Fruit fly (Drosophila melanogaster): ENCODE data around the gene CG11843.

CG11843 gene

dm6 chr3R:29067091-29067490 is 12.9 kb downstream of the CG11843 start:
- TF ChIP-seq woc (GFP tag; optimal IDR thresholded peaks at IDR 0.05) = no peak
- TF ChIP-seq dl (GFP tag; optimal IDR thresholded peaks at IDR 0.05; ENCODE audit: insufficient read depth in 1 of 2, partially characterized antibody in 2 of 2) = no peak
- TF ChIP-seq br (GFP tag; optimal IDR thresholded peaks at IDR 0.05) = no peak
- no peak for TF ChIP-seq Dfd (GFP tag; optimal IDR thresholded peaks at IDR 0.05)
- no peak for TF ChIP-seq Hr78 (GFP tag; optimal IDR thresholded peaks at IDR 0.05)
- no peak for TF ChIP-seq usp (GFP tag; optimal IDR thresholded peaks at IDR 0.05)
- no peak for TF ChIP-seq Vsx2 (GFP tag; optimal IDR thresholded peaks at IDR 0.05; ENCODE audit: partially characterized antibody)
- TF ChIP-seq fru (GFP tag; optimal IDR thresholded peaks at IDR 0.05) = peak; percentile 28
- TF ChIP-seq Abd-B (GFP tag; optimal IDR thresholded peaks at IDR 0.05) = no peak
- no peak for TF ChIP-seq Rel (GFP tag; optimal IDR thresholded peaks at IDR 0.05)
- TF ChIP-seq Rel (tag; optimal IDR thresholded peaks at IDR 0.05) = peak; percentile 29
- TF ChIP-seq jim (GFP tag; optimal IDR thresholded peaks at IDR 0.05) = no peak
- TF ChIP-seq Hr83 (GFP tag; optimal IDR thresholded peaks at IDR 0.05; ENCODE audit: poor library complexity, severe bottlenecking) = no peak
- TF ChIP-seq lola (GFP tag; optimal IDR thresholded peaks at IDR 0.05) = no peak
- no peak for TF ChIP-seq Jra (GFP tag; optimal IDR thresholded peaks at IDR 0.05)
- TF ChIP-seq N (GFP tag; optimal IDR thresholded peaks at IDR 0.05) = no peak
- no peak for TF ChIP-seq CG32264 (GFP tag; optimal IDR thresholded peaks at IDR 0.05)
- TF ChIP-seq pan (optimal IDR thresholded peaks at IDR 0.05) = no peak
- TF ChIP-seq dsf (GFP tag; optimal IDR thresholded peaks at IDR 0.05; ENCODE audit: borderline replicate concordance) = no peak
- peak; percentile 34 for TF ChIP-seq h (GFP tag; optimal IDR thresholded peaks at IDR 0.05)
- no peak for TF ChIP-seq foxo (GFP tag; optimal IDR thresholded peaks at IDR 0.05)
- no peak for TF ChIP-seq Dif (GFP tag; optimal IDR thresholded peaks at IDR 0.05; ENCODE audit: partially characterized antibody)
- no peak for TF ChIP-seq brk (GFP tag; optimal IDR thresholded peaks at IDR 0.05)
- TF ChIP-seq CG9705 (GFP tag; optimal IDR thresholded peaks at IDR 0.05) = no peak
- no peak for TF ChIP-seq OdsH (GFP tag; optimal IDR thresholded peaks at IDR 0.05)
- TF ChIP-seq psq (GFP tag; optimal IDR thresholded peaks at IDR 0.05) = no peak
- no peak for TF ChIP-seq Hnf4 (GFP tag; optimal IDR thresholded peaks at IDR 0.05)
- no peak for TF ChIP-seq Myc (optimal IDR thresholded peaks at IDR 0.05)
- no peak for TF ChIP-seq dmrt93B (GFP tag; optimal IDR thresholded peaks at IDR 0.05)
- no peak for TF ChIP-seq sv (GFP tag; optimal IDR thresholded peaks at IDR 0.05)
- TF ChIP-seq ey (GFP tag; optimal IDR thresholded peaks at IDR 0.05) = no peak
- TF ChIP-seq GATAd (GFP tag; optimal IDR thresholded peaks at IDR 0.05) = no peak
- TF ChIP-seq Mio (GFP tag; optimal IDR thresholded peaks at IDR 0.05) = no peak
- TF ChIP-seq Sp1 (GFP tag; optimal IDR thresholded peaks at IDR 0.05) = peak; percentile 9
- TF ChIP-seq tai (GFP tag; optimal IDR thresholded peaks at IDR 0.05) = no peak
- TF ChIP-seq sage (GFP tag; optimal IDR thresholded peaks at IDR 0.05) = no peak

- TF ChIP-seq Rel (GFP tag; optimal IDR thresholded peaks at IDR 0.05) (peak; percentile 4), Rel (tag; optimal IDR thresholded peaks at IDR 0.05) (no peak), br (GFP tag; optimal IDR thresholded peaks at IDR 0.05) (peak; percentile 1), lola (GFP tag; optimal IDR thresholded peaks at IDR 0.05) (no peak), dl (GFP tag; optimal IDR thresholded peaks at IDR 0.05; ENCODE audit: insufficient read depth in 1 of 2, partially characterized antibody in 2 of 2) (no peak), sage (GFP tag; optimal IDR thresholded peaks at IDR 0.05) (no peak), Dif (GFP tag; optimal IDR thresholded peaks at IDR 0.05; ENCODE audit: partially characterized antibody) (no peak), GATAd (GFP tag; optimal IDR thresholded peaks at IDR 0.05) (no peak), Jra (GFP tag; optimal IDR thresholded peaks at IDR 0.05) (no peak), OdsH (GFP tag; optimal IDR thresholded peaks at IDR 0.05) (peak; percentile 30), Hnf4 (GFP tag; optimal IDR thresholded peaks at IDR 0.05) (peak; percentile 14), Mio (GFP tag; optimal IDR thresholded peaks at IDR 0.05) (no peak), CG9705 (GFP tag; optimal IDR thresholded peaks at IDR 0.05) (no peak), dsf (GFP tag; optimal IDR thresholded peaks at IDR 0.05; ENCODE audit: borderline replicate concordance) (no peak), psq (GFP tag; optimal IDR thresholded peaks at IDR 0.05) (no peak), pan (optimal IDR thresholded peaks at IDR 0.05) (no peak), Hr78 (GFP tag; optimal IDR thresholded peaks at IDR 0.05) (no peak), brk (GFP tag; optimal IDR thresholded peaks at IDR 0.05) (no peak), Sp1 (GFP tag; optimal IDR thresholded peaks at IDR 0.05) (peak; percentile 32), woc (GFP tag; optimal IDR thresholded peaks at IDR 0.05) (peak; percentile 25), foxo (GFP tag; optimal IDR thresholded peaks at IDR 0.05) (peak in 1 of 2 experiments; percentile 63), sv (GFP tag; optimal IDR thresholded peaks at IDR 0.05) (no peak), rgr (GFP tag; optimal IDR thresholded peaks at IDR 0.05) (peak; percentile 20), CG32264 (GFP tag; optimal IDR thresholded peaks at IDR 0.05) (no peak), CrebA (GFP tag; optimal IDR thresholded peaks at IDR 0.05; ENCODE audit: borderline replicate concordance) (no peak), Abd-B (GFP tag; optimal IDR thresholded peaks at IDR 0.05) (no peak), Vsx2 (GFP tag; optimal IDR thresholded peaks at IDR 0.05; ENCODE audit: partially characterized antibody) (no peak), fru (GFP tag; optimal IDR thresholded peaks at IDR 0.05) (peak; percentile 42), N (GFP tag; optimal IDR thresholded peaks at IDR 0.05) (no peak), tai (GFP tag; optimal IDR thresholded peaks at IDR 0.05) (no peak), h (GFP tag; optimal IDR thresholded peaks at IDR 0.05) (peak; percentile 55), Hr83 (GFP tag; optimal IDR thresholded peaks at IDR 0.05; ENCODE audit: poor library complexity, severe bottlenecking) (no peak), ey (GFP tag; optimal IDR thresholded peaks at IDR 0.05) (peak; percentile 68), dmrt93B (GFP tag; optimal IDR thresholded peaks at IDR 0.05) (no peak), HLH106 (tag; optimal IDR thresholded peaks at IDR 0.05) (peak; percentile 54)
These were observed 14.5 kb downstream of the CG11843 start for dm6 chr3R:29068430-29069207.

Measured in whole organism, wandering third instar larva.